Fruit fly (Drosophila melanogaster): ENCODE results near the gene CG13029.

DNA sequence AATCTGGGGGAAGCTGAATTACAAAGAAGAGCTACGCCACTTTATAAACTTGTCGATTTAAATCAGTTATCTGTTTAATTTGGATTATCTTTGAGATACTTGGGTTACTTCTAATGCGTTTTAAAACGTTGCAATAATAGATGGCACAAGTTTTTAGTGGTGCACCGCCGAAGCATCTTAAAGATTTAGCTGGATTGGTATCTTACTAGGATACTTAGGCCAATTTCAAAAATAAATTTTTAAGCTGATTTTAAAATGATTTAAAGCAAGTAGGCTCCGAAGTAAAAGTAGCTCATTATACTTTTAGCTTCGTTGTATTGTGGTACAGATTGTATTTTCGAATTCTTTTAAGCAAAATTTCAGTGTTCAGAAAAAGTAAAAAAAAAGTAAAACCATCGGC lies 1.6 kb upstream of the CG13029 start, which contains the start of gene sinah:
- TF ChIP-seq dsx (GFP tag; optimal IDR thresholded peaks at IDR 0.05; ENCODE audit: poor library complexity, severe bottlenecking) (no peak), CG32006 (GFP tag; optimal IDR thresholded peaks at IDR 0.05) (no peak), Sox14 (GFP tag; optimal IDR thresholded peaks at IDR 0.05) (no peak), CG8119 (GFP tag; IDR thresholded peaks at IDR 0.05) (no peak), CG6163 (GFP tag; IDR thresholded peaks at IDR 0.05) (no peak)
